Worm (Caenorhabditis elegans): Measurements from ENCODE around the gene C25D7.16.

ce11 chrV:15069435-15069985, 13.5 kb downstream of the C25D7.16 start:
- TF ChIP-seq mdl-1 (tag; optimal IDR thresholded peaks at IDR 0.05) (no peak), R02D3.7 (tag; optimal IDR thresholded peaks at IDR 0.05) (no peak), blmp-1 (tag; optimal IDR thresholded peaks at IDR 0.05; ENCODE audit: insufficient read depth) (no peak), ZK546.5 (tag; optimal IDR thresholded peaks at IDR 0.05) (no peak)
